Worm (Caenorhabditis elegans): ENCODE data around the gene B0361.11.

The B0361.11 gene

DNA sequence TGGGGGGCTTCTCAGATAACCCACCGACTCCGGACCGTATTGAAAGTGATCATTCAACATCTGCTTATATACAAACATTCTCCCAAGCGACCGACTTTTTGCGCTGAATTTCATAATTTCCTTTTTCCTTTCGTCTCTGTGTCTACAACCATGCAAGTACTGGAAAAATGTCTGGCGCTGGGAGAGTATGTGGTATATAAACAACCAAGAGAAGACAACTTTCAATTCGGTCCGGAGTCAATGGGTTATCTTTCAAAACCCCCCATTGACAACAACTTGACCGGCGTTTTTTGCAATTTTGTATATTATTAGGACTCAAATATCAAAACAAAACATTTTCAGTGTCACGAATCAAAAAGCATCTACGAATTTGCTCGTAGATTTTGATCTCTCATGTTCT is 1.1 kb downstream of the B0361.11 start (continued):
- TF ChIP-seq jun-1 (tag; optimal IDR thresholded peaks at IDR 0.05) (peak; percentile 56), hmg-11 (tag; optimal IDR thresholded peaks at IDR 0.05) (peak; percentile 49), nhr-76 (tag; optimal IDR thresholded peaks at IDR 0.05) (no peak), fkh-2 (tag; optimal IDR thresholded peaks at IDR 0.05) (no peak), lsy-12 (tag; optimal IDR thresholded peaks at IDR 0.05) (peak; percentile 75), unc-62 (GFP tag; optimal IDR thresholded peaks at IDR 0.05) (no peak), mdl-1 (tag; optimal IDR thresholded peaks at IDR 0.05) (no peak), nhr-43 (tag; optimal IDR thresholded peaks at IDR 0.05; ENCODE audit: poor library complexity, severe bottlenecking) (peak; percentile 38), zag-1 (tag; optimal IDR thresholded peaks at IDR 0.05) (no peak)

DNA sequence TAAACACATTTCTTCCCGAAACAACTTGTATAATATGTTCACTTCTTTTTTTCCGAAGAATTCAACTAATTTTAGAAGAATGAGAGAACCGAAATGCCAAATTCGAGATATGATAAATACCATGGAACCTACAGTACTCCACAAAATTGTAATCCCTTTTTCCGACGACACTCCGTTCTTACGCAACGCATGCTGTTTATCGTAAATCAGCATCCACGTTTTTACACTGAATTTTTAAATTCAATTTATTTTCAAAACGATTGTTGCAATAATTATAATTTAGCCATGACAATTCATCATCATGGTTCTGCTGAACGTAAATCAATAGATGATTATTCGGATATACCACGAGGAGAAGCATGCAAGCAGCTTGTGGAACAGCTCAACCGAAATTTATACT is 3.8 kb downstream of the B0361.11 start, which contains the start of gene B0361.3:
Gene B0361.3, plus strand, starts transcription at position 284 of the 400 bp plus-strand sequence.
- TF ChIP-seq pha-4 (tag; optimal IDR thresholded peaks at IDR 0.05) (peak; percentile 31), skn-1 (tag; optimal IDR thresholded peaks at IDR 0.05) (no peak), nfya-1 (tag; optimal IDR thresholded peaks at IDR 0.05; ENCODE audit: insufficient read depth) (peak; percentile 21), elt-2 (tag; optimal IDR thresholded peaks at IDR 0.05) (no peak), lin-39 (tag; optimal IDR thresholded peaks at IDR 0.05) (no peak), unc-39 (tag; optimal IDR thresholded peaks at IDR 0.05) (no peak), nhr-237 (tag; optimal IDR thresholded peaks at IDR 0.05) (no peak), zag-1 (tag; optimal IDR thresholded peaks at IDR 0.05) (no peak), egl-27 (tag; optimal IDR thresholded peaks at IDR 0.05) (no peak), R02D3.7 (tag; optimal IDR thresholded peaks at IDR 0.05) (peak; percentile 42), elt-3 (tag; optimal IDR thresholded peaks at IDR 0.05) (no peak), nhr-28 (tag; optimal IDR thresholded peaks at IDR 0.05) (no peak), mml-1 (tag; optimal IDR thresholded peaks at IDR 0.05) (no peak), ceh-28 (tag; optimal IDR thresholded peaks at IDR 0.05) (no peak), nhr-25 (tag; optimal IDR thresholded peaks at IDR 0.05) (no peak), lin-15B (tag; optimal IDR thresholded peaks at IDR 0.05) (no peak), fos-1 (tag; optimal IDR thresholded peaks at IDR 0.05) (no peak)

DNA sequence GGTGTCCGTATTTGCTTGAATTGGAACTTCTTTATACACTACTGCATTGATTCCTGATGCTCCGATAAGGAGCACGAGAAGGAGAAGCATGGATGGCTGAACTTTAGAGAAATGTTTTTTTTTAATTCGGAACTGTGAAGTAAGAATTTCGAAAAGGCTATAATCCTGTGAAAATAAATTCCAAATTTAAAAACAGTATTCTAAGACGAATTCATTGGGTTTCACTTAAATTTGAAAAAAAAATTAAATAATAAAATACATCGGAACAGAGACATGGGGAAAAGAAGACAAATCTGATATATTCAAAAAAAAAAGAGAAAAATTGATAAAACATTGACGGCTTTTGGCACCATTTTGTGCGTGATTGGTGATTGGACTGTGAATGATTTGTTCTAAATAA is 8.4 kb downstream of the B0361.11 start, which contains the start of gene pho-5:
Gene pho-5, minus strand, starts transcription at position 101 of the 400 bp plus-strand sequence.
- TF ChIP-seq unc-62 (GFP tag; optimal IDR thresholded peaks at IDR 0.05) (no peak), lin-15B (tag; optimal IDR thresholded peaks at IDR 0.05) (no peak), ztf-11 (tag; optimal IDR thresholded peaks at IDR 0.05) (no peak), jun-1 (tag; optimal IDR thresholded peaks at IDR 0.05) (no peak)

DNA sequence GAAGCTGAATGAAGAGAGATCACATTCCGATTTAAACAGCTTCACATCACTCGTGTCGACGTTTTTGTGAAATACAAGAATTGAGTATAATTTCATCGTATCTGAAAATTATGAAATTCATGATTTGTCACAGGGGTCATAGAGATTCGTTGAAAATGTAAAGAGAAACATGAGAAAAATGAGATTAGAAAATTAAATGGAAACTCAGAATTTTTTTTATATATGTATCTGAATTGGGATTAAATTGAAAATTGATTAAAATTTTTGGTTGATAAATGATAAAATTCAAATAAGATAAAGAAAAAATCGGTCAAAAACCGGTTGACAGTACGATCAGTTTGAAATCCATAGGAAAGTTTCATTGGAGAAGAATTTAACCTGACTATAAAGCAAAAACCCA is 10.1 kb downstream of the B0361.11 start, which contains the start of gene ykt-6:
Gene ykt-6, minus strand, starts transcription at position 101 of the 400 bp plus-strand sequence.
- TF ChIP-seq egl-5 (tag; optimal IDR thresholded peaks at IDR 0.05), result no peak
- TF ChIP-seq nhr-12 (tag; optimal IDR thresholded peaks at IDR 0.05), result no peak
- no peak for TF ChIP-seq egl-27 (tag; optimal IDR thresholded peaks at IDR 0.05)
- TF ChIP-seq nhr-77 (tag; optimal IDR thresholded peaks at IDR 0.05), result no peak
- no peak for TF ChIP-seq jun-1 (tag; optimal IDR thresholded peaks at IDR 0.05)
- no peak for TF ChIP-seq nhr-23 (tag; optimal IDR thresholded peaks at IDR 0.05)
- TF ChIP-seq R02D3.7 (tag; optimal IDR thresholded peaks at IDR 0.05), result no peak
- TF ChIP-seq daf-12 (tag; optimal IDR thresholded peaks at IDR 0.05), result no peak
- no peak for TF ChIP-seq elt-2 (tag; optimal IDR thresholded peaks at IDR 0.05)
- TF ChIP-seq sea-2 (GFP tag; optimal IDR thresholded peaks at IDR 0.05), result no peak
- TF ChIP-seq lin-39 (tag; optimal IDR thresholded peaks at IDR 0.05), result no peak
- no peak for TF ChIP-seq nhr-28 (tag; optimal IDR thresholded peaks at IDR 0.05)
- TF ChIP-seq ceh-9 (tag; optimal IDR thresholded peaks at IDR 0.05), result no peak
- TF ChIP-seq nfya-1 (tag; optimal IDR thresholded peaks at IDR 0.05; ENCODE audit: insufficient read depth), result no peak
- no peak for TF ChIP-seq nhr-43 (tag; optimal IDR thresholded peaks at IDR 0.05; ENCODE audit: poor library complexity, severe bottlenecking)
- no peak for TF ChIP-seq lsy-12 (tag; optimal IDR thresholded peaks at IDR 0.05)
- TF ChIP-seq ceh-28 (tag; optimal IDR thresholded peaks at IDR 0.05), result no peak
- TF ChIP-seq ama-1 (optimal IDR thresholded peaks at IDR 0.05), result no peak
- no peak for TF ChIP-seq ceh-82 (tag; optimal IDR thresholded peaks at IDR 0.05)
- no peak for TF ChIP-seq zag-1 (tag; optimal IDR thresholded peaks at IDR 0.05)

DNA sequence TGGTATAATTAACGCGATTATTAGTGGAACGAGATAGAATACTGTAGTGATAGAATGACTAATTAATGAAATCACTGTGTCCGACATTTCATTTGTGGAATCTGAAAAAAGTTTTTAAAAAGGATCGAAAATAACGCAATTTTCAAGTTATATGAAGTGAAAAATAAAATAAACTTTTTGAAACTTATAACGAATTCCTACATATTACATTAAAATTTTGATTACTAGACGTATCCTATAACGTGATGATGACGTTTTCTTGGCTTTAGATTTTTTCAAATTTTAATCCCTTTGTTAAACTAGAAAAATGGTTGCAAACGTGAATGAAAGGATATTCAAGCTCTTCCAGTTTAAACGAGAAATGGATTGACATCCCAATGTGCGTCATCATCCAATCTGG is 13.1 kb downstream of the B0361.11 start, which contains the start of gene algn-11:
Gene algn-11, minus strand, starts transcription at position 101 of the 400 bp plus-strand sequence.
- no peak for TF ChIP-seq ztf-11 (tag; optimal IDR thresholded peaks at IDR 0.05)
- no peak for TF ChIP-seq fos-1 (tag; optimal IDR thresholded peaks at IDR 0.05)
- no peak for TF ChIP-seq hmg-11 (tag; optimal IDR thresholded peaks at IDR 0.05)
- no peak for TF ChIP-seq snpc-4 (tag; optimal IDR thresholded peaks at IDR 0.05)
- no peak for TF ChIP-seq mml-1 (tag; optimal IDR thresholded peaks at IDR 0.05)
- no peak for TF ChIP-seq nhr-23 (tag; optimal IDR thresholded peaks at IDR 0.05)
- TF ChIP-seq elt-3 (tag; optimal IDR thresholded peaks at IDR 0.05), result no peak
- no peak for TF ChIP-seq fkh-2 (tag; optimal IDR thresholded peaks at IDR 0.05)
- TF ChIP-seq jun-1 (tag; optimal IDR thresholded peaks at IDR 0.05), result no peak
- TF ChIP-seq nhr-76 (tag; optimal IDR thresholded peaks at IDR 0.05), result no peak

All from whole organism, L3 larva.